Fruit fly (Drosophila melanogaster): ENCODE results near the gene RhoGDI.

DNA sequence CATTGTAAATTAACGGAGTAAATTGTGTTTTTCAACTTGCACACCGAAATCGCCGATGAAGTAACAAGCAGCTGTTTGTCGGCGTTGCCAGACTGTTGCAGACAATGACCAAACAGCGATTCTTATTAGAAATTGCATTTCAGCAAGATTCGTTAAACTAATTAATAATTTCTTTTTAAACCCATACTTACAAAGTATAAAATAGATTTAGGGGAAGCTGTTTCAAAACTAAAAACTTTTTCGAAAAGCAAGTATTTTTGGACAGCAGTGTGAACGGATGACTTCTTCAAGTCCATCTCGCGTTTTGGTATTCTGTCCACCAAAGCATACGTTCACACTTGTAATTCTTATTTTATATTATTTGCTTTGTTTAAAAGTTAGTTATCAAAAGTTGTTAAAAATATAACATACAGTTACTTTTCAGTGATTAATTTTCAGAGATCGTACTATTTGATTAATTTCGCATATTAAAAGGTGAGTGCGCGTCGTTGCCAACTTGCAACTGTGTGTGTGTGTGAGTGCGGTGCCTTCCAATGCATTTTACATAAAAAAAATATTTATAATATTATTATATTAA, at the start of gene RhoGDI, which contains the start of gene CG8004:
- TF ChIP-seq Myc (optimal IDR thresholded peaks at IDR 0.05) (no peak), h (optimal IDR thresholded peaks at IDR 0.05) (no peak), Sin3A (optimal IDR thresholded peaks at IDR 0.05) (no peak), insv (optimal IDR thresholded peaks at IDR 0.05) (no peak), ttk (optimal IDR thresholded peaks at IDR 0.05) (no peak)

Data from Kc167 (cell line).